Worm (Caenorhabditis elegans) whole organism, young adult: ENCODE data around the gene Y73B6BL.23.
A peak's percentile ranks its signal among the peaks of the same experiment; 100 is the strongest.

ENCODE experiments used
- B0019.2 ChIP-seq: fragments of 200-800 bp; sonication (Bioruptor generic); conservative IDR thresholded peaks from 2 replicates; pipeline ENCODE4 v1.3.6; 2022; ENCODE audit warnings: missing genetic modification reagents, missing genetic modification characterization, missing compliant biosample characterization
- C06A6.2 ChIP-seq: fragments of 200-800 bp; sonication (Bioruptor generic); conservative IDR thresholded peaks from 2 replicates; pipeline ENCODE4 v1.3.6; 2022; ENCODE audit warnings: missing genetic modification characterization, missing compliant biosample characterization
- F23B12.7 ChIP-seq: sonication (generic microtip); optimal IDR thresholded peaks from 2 replicates; lab custom pipeline; 2017; ENCODE audit warnings: missing genetic modification characterization, mild to moderate bottlenecking, missing compliant biosample characterization, antibody characterized with exemption, moderate library complexity; ENCODE audit not compliant: insufficient read depth
- F33H1.4 ChIP-seq: fragments of 200-800 bp; sonication (Bioruptor generic); IDR thresholded peaks from 2 replicates; pipeline ENCODE4 v1.3.6; 2022; ENCODE audit warnings: missing genetic modification reagents, missing genetic modification characterization, missing compliant biosample characterization
- F49E8.2 ChIP-seq: sonication (generic microtip); optimal IDR thresholded peaks from 3 replicates; lab custom pipeline; 2017; ENCODE audit warnings: missing genetic modification characterization, mild to moderate bottlenecking, missing compliant biosample characterization, antibody characterized with exemption, moderate library complexity; ENCODE audit not compliant: insufficient read depth
- F55B11.4 ChIP-seq: sonication (generic microtip); optimal IDR thresholded peaks from 2 replicates; lab custom pipeline; 2016; ENCODE audit warnings: missing compliant biosample characterization, missing genetic modification characterization, borderline replicate concordance; ENCODE audit not compliant: insufficient read depth
- F57A8.1 ChIP-seq: fragments of 200-800 bp; sonication (Bioruptor generic); optimal IDR thresholded peaks from 2 replicates; lab custom pipeline; 2018; ENCODE audit warnings: mild to moderate bottlenecking, missing genetic modification characterization, moderate library complexity, missing compliant biosample characterization
- T07F8.4 ChIP-seq: sonication (generic microtip); optimal IDR thresholded peaks from 2 replicates; lab custom pipeline; 2016; ENCODE audit warnings: mild to moderate bottlenecking, missing genetic modification characterization, moderate library complexity, missing compliant biosample characterization
- Y53G8AR.9 ChIP-seq: fragments of 200-800 bp; sonication (Bioruptor generic); conservative IDR thresholded peaks from 2 replicates; pipeline ENCODE4 v1.3.6; 2022; ENCODE audit warnings: missing genetic modification reagents, missing genetic modification characterization, missing compliant biosample characterization
- aptf-2 ChIP-seq: fragments of 200-800 bp; sonication (Bioruptor generic); conservative IDR thresholded peaks from 2 replicates; pipeline ENCODE4 v1.3.6; 2022; ENCODE audit warnings: missing genetic modification reagents, missing genetic modification characterization, missing compliant biosample characterization
- bed-2 ChIP-seq: fragments of 200-800 bp; sonication (Bioruptor generic); IDR thresholded peaks from 2 replicates; pipeline ENCODE4 v1.3.6; 2022; ENCODE audit warnings: missing genetic modification reagents, missing genetic modification characterization, missing compliant biosample characterization
- ccch-3 ChIP-seq: fragments of 200-800 bp; sonication (Bioruptor generic); optimal IDR thresholded peaks from 2 replicates; lab custom pipeline; 2018; ENCODE audit warnings: mild to moderate bottlenecking, missing genetic modification characterization, missing compliant biosample characterization
- die-1 ChIP-seq: sonication (generic microtip); optimal IDR thresholded peaks from 2 replicates; lab custom pipeline; 2016; ENCODE audit warnings: missing genotype, mild to moderate bottlenecking, missing genetic modification characterization, missing compliant biosample characterization
- dox-1 ChIP-seq: fragments of 200-800 bp; sonication (Bioruptor generic); IDR thresholded peaks from 2 replicates; pipeline ENCODE4 v1.3.6; 2022; ENCODE audit warnings: missing genetic modification reagents, missing genetic modification characterization, missing compliant biosample characterization
- efl-1 ChIP-seq: fragments of 150-350 bp; optimal IDR thresholded peaks from 2 replicates; lab custom pipeline; 2014; ENCODE audit warnings: missing biosample characterization, missing genetic modification reagents, missing genetic modification characterization
- ets-4 ChIP-seq: fragments of 200-800 bp; sonication (Bioruptor generic); optimal IDR thresholded peaks from 2 replicates; lab custom pipeline; 2018; ENCODE audit warnings: mild to moderate bottlenecking, missing genetic modification characterization, missing compliant biosample characterization
- hlh-12 ChIP-seq: sonication (generic microtip); optimal IDR thresholded peaks from 2 replicates; lab custom pipeline; 2016; ENCODE audit warnings: missing genetic modification characterization, missing compliant biosample characterization
- hlh-26 ChIP-seq: fragments of 200-800 bp; sonication (Bioruptor generic); conservative IDR thresholded peaks from 2 replicates; pipeline ENCODE4 v1.3.6; 2022; ENCODE audit warnings: missing genetic modification reagents, missing genetic modification characterization, missing compliant biosample characterization
- hmg-1.2 ChIP-seq: fragments of 200-800 bp; sonication (Bioruptor generic); IDR thresholded peaks from 2 replicates; pipeline ENCODE4 v1.3.6; 2022; ENCODE audit warnings: missing genetic modification reagents, missing genetic modification characterization, missing compliant biosample characterization
- hsf-1 ChIP-seq: fragments of 200-800 bp; sonication (Bioruptor generic); IDR thresholded peaks from 2 replicates; pipeline ENCODE4 v1.3.6; 2022; ENCODE audit warnings: missing genetic modification reagents, missing genetic modification characterization, missing compliant biosample characterization
- mel-28 ChIP-seq: sonication (generic microtip); optimal IDR thresholded peaks from 2 replicates; lab custom pipeline; 2016; ENCODE audit warnings: borderline replicate concordance, mild to moderate bottlenecking, missing genetic modification characterization, missing compliant biosample characterization
- mxl-1 ChIP-seq: sonication (generic microtip); optimal IDR thresholded peaks from 2 replicates; lab custom pipeline; 2016; ENCODE audit warnings: missing genetic modification characterization, missing compliant biosample characterization
- nfya-1 ChIP-seq: sonication (generic microtip); optimal IDR thresholded peaks from 2 replicates; lab custom pipeline; 2017; ENCODE audit warnings: antibody characterized with exemption, missing compliant biosample characterization, missing genetic modification characterization, borderline replicate concordance; ENCODE audit not compliant: insufficient read depth
- nfya-2 ChIP-seq: fragments of 200-800 bp; sonication (Bioruptor generic); IDR thresholded peaks from 2 replicates; pipeline ENCODE4 v1.3.6; 2022; ENCODE audit warnings: missing genetic modification reagents, missing genetic modification characterization, missing compliant biosample characterization
- nhr-179 ChIP-seq: sonication (generic microtip); optimal IDR thresholded peaks from 2 replicates; lab custom pipeline; 2016; ENCODE audit warnings: mild to moderate bottlenecking, missing genetic modification characterization, missing compliant biosample characterization
- nhr-27 ChIP-seq: fragments of 200-800 bp; sonication (Bioruptor generic); optimal IDR thresholded peaks from 2 replicates; lab custom pipeline; 2018; ENCODE audit warnings: mild to moderate bottlenecking, missing genetic modification characterization, moderate library complexity, missing compliant biosample characterization
- nhr-80 ChIP-seq: sonication (generic microtip); optimal IDR thresholded peaks from 2 replicates; lab custom pipeline; 2016; ENCODE audit warnings: missing genetic modification characterization, missing compliant biosample characterization
- pha-4 ChIP-seq: fragments of 150-350 bp; sonication (generic microtip); optimal IDR thresholded peaks from 2 replicates; lab custom pipeline; 2014; ENCODE audit warnings: missing biosample characterization, missing genetic modification reagents, missing genetic modification characterization
- snpc-3.4 ChIP-seq: sonication (generic microtip); optimal IDR thresholded peaks from 2 replicates; lab custom pipeline; 2017; ENCODE audit warnings: missing genetic modification characterization, mild to moderate bottlenecking, missing compliant biosample characterization, antibody characterized with exemption, moderate library complexity, missing genotype, missing genetic modification reagents
- tbp1 ChIP-seq: fragments of 200-800 bp; sonication (Bioruptor generic); optimal IDR thresholded peaks from 2 replicates; lab custom pipeline; 2018; ENCODE audit warnings: mild to moderate bottlenecking, missing genetic modification characterization, missing compliant biosample characterization
- tlf-1 ChIP-seq: fragments of 200-800 bp; sonication (Bioruptor generic); optimal IDR thresholded peaks from 2 replicates; lab custom pipeline; 2018; ENCODE audit warnings: mild to moderate bottlenecking, missing genetic modification characterization, missing compliant biosample characterization
- unc-62 ChIP-seq: fragments of 150-350 bp; optimal IDR thresholded peaks from 2 replicates; lab custom pipeline; 2014; ENCODE audit warnings: missing biosample characterization, missing genetic modification reagents, missing genetic modification characterization
- zfh-2 ChIP-seq: fragments of 200-800 bp; sonication (Bioruptor generic); conservative IDR thresholded peaks from 2 replicates; pipeline ENCODE4 v1.3.6; 2022; ENCODE audit warnings: missing genetic modification reagents, missing genetic modification characterization, missing compliant biosample characterization
- ztf-22 ChIP-seq: fragments of 200-800 bp; sonication (Bioruptor generic); optimal IDR thresholded peaks from 2 replicates; lab custom pipeline; 2018; ENCODE audit warnings: mild to moderate bottlenecking, missing genetic modification characterization, moderate library complexity, missing compliant biosample characterization
- ztf-28 ChIP-seq: fragments of 200-800 bp; sonication (Bioruptor generic); IDR thresholded peaks from 2 replicates; pipeline ENCODE4 v1.3.6; 2022; ENCODE audit warnings: missing genetic modification reagents, missing genetic modification characterization, missing compliant biosample characterization
- ztf-3 ChIP-seq: fragments of 200-800 bp; sonication (Bioruptor generic); optimal IDR thresholded peaks from 2 replicates; lab custom pipeline; 2018; ENCODE audit warnings: mild to moderate bottlenecking, missing genetic modification characterization, missing compliant biosample characterization
- ztf-6 ChIP-seq: fragments of 200-800 bp; sonication (Bioruptor generic); IDR thresholded peaks from 2 replicates; pipeline ENCODE4 v1.3.6; 2022; ENCODE audit warnings: missing genetic modification reagents, missing genetic modification characterization, missing compliant biosample characterization

Gene Y73B6BL.23

DNA sequence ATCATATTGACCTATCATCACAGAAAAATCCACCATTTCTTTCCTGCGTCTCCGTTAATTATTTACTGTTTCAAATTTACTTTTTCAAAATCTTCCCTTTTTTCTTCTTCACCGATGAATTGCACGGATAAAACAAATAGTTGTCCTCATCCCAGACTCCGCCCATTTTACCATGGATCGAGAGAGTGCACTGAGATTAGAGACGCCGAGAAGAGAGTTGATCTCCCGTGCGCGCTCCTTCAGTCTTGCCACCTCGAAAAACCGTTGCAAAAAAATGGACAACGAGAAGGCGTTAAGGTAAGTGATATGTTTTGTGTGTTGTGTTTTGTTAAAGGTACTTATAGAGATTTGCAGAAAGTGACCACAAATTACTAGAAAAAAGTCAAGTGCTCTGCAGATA is 19.2 kb upstream of the Y73B6BL.23 start, which contains the start of gene dlc-5:
TSS of gene dlc-5 (plus strand) at position 154 of the 400 bp plus-strand sequence.
- no peak for TF ChIP-seq dox-1 (GFP tag; lab: Robert Waterston, UW)
- TF ChIP-seq nhr-179 (tag; lab: Kevin White, UChicago) = no peak
- TF ChIP-seq Y53G8AR.9 (GFP tag; lab: Robert Waterston, UW) = no peak
- no peak for TF ChIP-seq ccch-3 (GFP tag; lab: Kevin White, UChicago)
- TF ChIP-seq F55B11.4 (tag; lab: Kevin White, UChicago) = no peak
- TF ChIP-seq nfya-2 (GFP tag; lab: Robert Waterston, UW) = no peak
- no peak for TF ChIP-seq hlh-26

DNA sequence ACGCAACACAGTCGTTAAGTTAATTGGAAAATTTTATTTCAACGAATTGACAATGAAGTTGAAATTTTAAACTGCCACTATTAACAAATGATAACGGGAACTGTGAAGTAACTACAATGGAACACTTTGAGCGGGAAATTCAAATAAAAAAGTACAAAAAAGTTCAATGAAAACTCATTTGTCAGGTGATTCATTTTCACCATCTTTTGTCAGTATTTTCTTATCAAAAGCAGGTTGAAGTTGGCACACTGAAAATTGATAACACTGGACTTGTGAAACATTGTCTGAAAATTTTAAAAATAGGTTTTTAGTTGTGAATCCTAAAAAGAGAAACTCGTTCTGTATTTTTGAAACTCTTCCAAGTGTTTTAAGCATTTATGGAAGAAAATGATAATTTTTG is 14.5 kb upstream of the Y73B6BL.23 start:
- peak; percentile 55 for TF ChIP-seq nhr-80
- no peak for TF ChIP-seq die-1
- TF ChIP-seq F49E8.2 (tag; lab: Kevin White, UChicago) = no peak
- no peak for TF ChIP-seq ztf-28 (GFP tag; lab: Robert Waterston, UW)
- TF ChIP-seq bed-2 (GFP tag; lab: Robert Waterston, UW) = no peak

DNA sequence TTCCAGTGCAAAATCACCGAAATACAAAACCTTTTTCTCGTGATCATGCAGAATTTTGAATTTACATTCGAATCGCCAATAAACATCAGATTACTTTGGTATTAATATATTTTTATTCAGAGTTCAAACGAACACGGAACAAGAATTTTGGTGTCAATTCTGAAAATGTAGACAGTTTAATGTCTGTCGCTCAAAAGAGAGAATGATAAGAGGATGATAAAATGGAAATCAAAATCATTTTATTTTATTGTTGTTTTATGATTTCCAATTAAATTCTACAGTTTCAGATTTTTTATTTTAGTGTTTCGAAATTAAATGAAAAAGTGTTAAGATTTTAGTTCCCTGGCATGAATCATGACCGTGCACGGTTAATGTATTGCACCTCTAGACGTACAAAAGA is 13.5 kb upstream of the Y73B6BL.23 start:
- TF ChIP-seq nfya-2 (GFP tag; lab: Robert Waterston, UW) (no peak), ztf-22 (no peak), nhr-80 (peak; percentile 61), ets-4 (no peak), ztf-3 (GFP tag; lab: Kevin White, UChicago) (no peak), hlh-12 (tag; lab: Kevin White, UChicago) (no peak), mxl-1 (tag; lab: Kevin White, UChicago) (no peak), hsf-1 (no peak), unc-62 (GFP tag; lab: Kevin White, UChicago) (peak; percentile 25), snpc-3.4 (tag; lab: Kevin White, UChicago) (no peak), F57A8.1 (GFP tag; lab: Kevin White, UChicago) (no peak), Y53G8AR.9 (GFP tag; lab: Robert Waterston, UW) (no peak), B0019.2 (GFP tag; lab: Robert Waterston, UW) (no peak)
- TF ChIP-seq, all 124 proteins: peak for 2

DNA sequence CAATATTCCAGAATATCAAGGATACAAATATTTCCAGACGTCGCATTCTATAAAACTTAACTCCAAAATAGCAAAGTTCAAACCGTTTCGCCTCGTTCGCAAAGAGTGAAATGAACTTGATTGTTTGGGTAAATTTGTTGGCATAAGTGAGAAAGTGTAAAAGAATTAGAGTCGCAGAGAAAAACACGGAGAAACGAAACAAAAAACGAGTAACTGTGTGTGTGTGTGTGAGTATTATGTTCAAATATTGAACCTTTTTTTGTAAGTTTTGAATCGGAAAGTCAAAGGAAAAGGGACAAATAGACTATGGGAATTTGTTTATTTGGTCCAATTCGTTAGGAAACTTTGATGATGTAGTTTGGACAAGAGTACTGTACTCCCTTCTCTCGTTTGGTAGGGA is 12.7 kb upstream of the Y73B6BL.23 start, which contains the start of gene acp-7:
TSS of gene acp-7 (minus strand) at position 101 of the 400 bp plus-strand sequence.
- TF ChIP-seq F23B12.7 (tag; lab: Kevin White, UChicago) (no peak), hmg-1.2 (GFP tag; lab: Robert Waterston, UW) (0 out of 2 replicates have a peak, but pooled peaks have one; percentile 20), pha-4 (peak; percentile 19)

DNA sequence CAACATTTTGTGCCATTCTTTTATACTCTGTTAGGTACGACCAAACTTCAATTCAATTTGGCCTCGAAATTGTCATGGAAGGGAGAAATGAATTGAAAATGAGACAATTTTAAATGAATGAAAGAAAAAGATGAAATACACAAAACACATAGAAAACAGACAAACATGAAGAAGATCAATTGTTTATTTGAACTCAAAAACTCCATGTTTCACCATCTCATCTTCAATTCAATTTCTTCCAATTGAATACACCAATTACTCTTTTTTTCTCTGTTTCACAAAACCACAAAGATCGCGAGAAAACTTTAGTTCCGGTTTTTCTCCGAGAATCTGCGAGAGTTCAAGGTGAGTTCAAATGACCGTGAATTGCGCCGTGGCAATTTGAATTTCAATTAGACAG is 8.3 kb upstream of the Y73B6BL.23 start:
- no peak for TF ChIP-seq mel-28 (tag; lab: Kevin White, UChicago)
- no peak for TF ChIP-seq nhr-27
- no peak for TF ChIP-seq aptf-2 (GFP tag; lab: Robert Waterston, UW)
- no peak for TF ChIP-seq tbp1 (GFP tag; lab: Kevin White, UChicago)
- no peak for TF ChIP-seq zfh-2 (GFP tag; lab: Robert Waterston, UW)
- TF ChIP-seq bed-2 (GFP tag; lab: Robert Waterston, UW) = no peak
- no peak for TF ChIP-seq nfya-1 (tag; lab: Kevin White, UChicago)
- TF ChIP-seq C06A6.2 (GFP tag; lab: Robert Waterston, UW) = no peak
- TF ChIP-seq ccch-3 (GFP tag; lab: Kevin White, UChicago) = no peak
- TF ChIP-seq F33H1.4 (GFP tag; lab: Robert Waterston, UW) = no peak
- no peak for TF ChIP-seq ztf-6
- TF ChIP-seq tlf-1 = no peak
- no peak for TF ChIP-seq T07F8.4
- TF ChIP-seq efl-1 (GFP tag; lab: Kevin White, UChicago) = no peak
- TF ChIP-seq, all 124 proteins: peak for 0
